Worm (Caenorhabditis elegans) whole organism, L4 larva: ENCODE measurements around the gene T05C7.9.

Experiments
- Y5F2A.4 ChIP-seq: fragments of 200-800 bp; sonication (Bioruptor generic); optimal IDR thresholded peaks from 2 replicates; lab custom pipeline; 2018; ENCODE audit warnings: mild to moderate bottlenecking, missing genetic modification characterization, missing compliant biosample characterization
- lin-39 ChIP-seq: fragments of 150-350 bp; optimal IDR thresholded peaks from 2 replicates; lab custom pipeline; 2014; ENCODE audit warnings: missing biosample characterization, missing genetic modification reagents, missing genetic modification characterization
- nhr-10 ChIP-seq: fragments of 150-350 bp; optimal IDR thresholded peaks from 2 replicates; lab custom pipeline; 2014; ENCODE audit warnings: missing biosample characterization, missing genetic modification characterization
- nhr-25 ChIP-seq: sonication (generic microtip); optimal IDR thresholded peaks from 2 replicates; lab custom pipeline; 2017; ENCODE audit warnings: missing genetic modification characterization, mild to moderate bottlenecking, missing compliant biosample characterization, antibody characterized with exemption, moderate library complexity, borderline replicate concordance; ENCODE audit not compliant: insufficient read depth
- pha-4 ChIP-seq, 2 experiments: fragments of 150-350 bp in 1 of 2; fragments of 200-800 bp in 1 of 2; sonication (Bioruptor generic) in 1 of 2; IDR thresholded peaks in 1 of 2; optimal IDR thresholded peaks in 1 of 2; 2 replicates each; pipeline versions ENCODE4 v1.3.6 to Lab custom; 2014 to 2022; ENCODE audit warnings: missing genetic modification characterization in 2 of 2, missing genetic modification reagents in 2 of 2, missing biosample characterization in 1 of 2, missing compliant biosample characterization in 1 of 2
- rbr-2 ChIP-seq: sonication (generic microtip); optimal IDR thresholded peaks from 2 replicates; lab custom pipeline; 2016; ENCODE audit warnings: missing genotype, missing genetic modification characterization, missing compliant biosample characterization
- zag-1 ChIP-seq: fragments of 150-350 bp; optimal IDR thresholded peaks from 2 replicates; lab custom pipeline; 2014; ENCODE audit warnings: missing biosample characterization, missing genetic modification characterization

DNA sequence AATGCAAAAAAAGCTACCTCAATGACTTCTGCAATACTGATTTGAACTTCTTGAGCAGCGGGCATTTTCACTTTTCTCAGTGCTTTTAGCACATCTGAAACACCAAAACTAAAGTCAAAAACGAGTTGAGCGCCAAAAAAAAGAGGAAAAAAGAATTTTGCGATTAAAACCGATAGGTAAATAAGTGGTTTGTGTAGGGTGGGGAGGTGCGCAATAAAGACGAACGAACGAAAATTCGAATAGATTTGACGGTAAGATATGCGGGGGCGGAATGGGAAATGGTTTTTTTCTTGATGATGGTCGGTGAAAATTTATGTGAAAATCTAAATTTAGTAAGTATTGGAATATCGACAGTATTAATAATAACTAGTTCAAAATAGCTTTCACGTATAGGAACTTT lies 30.3 kb upstream of the T05C7.9 start, which contains the start of gene frm-5.1:
- TF ChIP-seq nhr-25 (tag; lab: Kevin White, UChicago): no peak
- no peak for TF ChIP-seq rbr-2
- TF ChIP-seq zag-1: no peak
- no peak for TF ChIP-seq pha-4 (GFP tag; IDR thresholded peaks at IDR 0.05; lab: Robert Waterston, UW)
- TF ChIP-seq pha-4 (tag; optimal IDR thresholded peaks at IDR 0.05; lab: Kevin White, UChicago): no peak
- no peak for TF ChIP-seq nhr-10 (tag; lab: Kevin White, UChicago)
- no peak for TF ChIP-seq Y5F2A.4
- TF ChIP-seq lin-39 (tag; lab: Kevin White, UChicago): no peak
